Worm (Caenorhabditis elegans) whole organism, L1 larva: ENCODE measurements around the gene osm-10.

Experiments
- C04F5.9 ChIP-seq: sonication (generic microtip); optimal IDR thresholded peaks from 2 replicates; lab custom pipeline; 2016; ENCODE audit warnings: missing genetic modification characterization, missing compliant biosample characterization
- C34B4.2 ChIP-seq: sonication (generic microtip); optimal IDR thresholded peaks from 2 replicates; lab custom pipeline; 2017; ENCODE audit warnings: mild to moderate bottlenecking, missing genetic modification characterization, missing compliant biosample characterization
- Y116A8C.19 ChIP-seq: sonication (generic microtip); optimal IDR thresholded peaks from 2 replicates; lab custom pipeline; 2016; ENCODE audit warnings: missing compliant biosample characterization, missing genetic modification characterization, borderline replicate concordance
- aha-1 ChIP-seq: fragments of 150-350 bp; optimal IDR thresholded peaks from 2 replicates; lab custom pipeline; 2014; ENCODE audit warnings: missing biosample characterization, missing genetic modification characterization
- alr-1 ChIP-seq: fragments of 200-800 bp; sonication (Bioruptor generic); optimal IDR thresholded peaks from 2 replicates; lab custom pipeline; 2018; ENCODE audit warnings: borderline replicate concordance, mild to moderate bottlenecking, missing genetic modification characterization, missing compliant biosample characterization
- aly-2 ChIP-seq: fragments of 150-350 bp; optimal IDR thresholded peaks from 2 replicates; lab custom pipeline; 2014; ENCODE audit warnings: missing biosample characterization, missing genetic modification characterization
- ceh-63 ChIP-seq: fragments of 200-800 bp; sonication (Bioruptor generic); optimal IDR thresholded peaks from 2 replicates; lab custom pipeline; 2018; ENCODE audit warnings: mild to moderate bottlenecking, missing genetic modification characterization, missing compliant biosample characterization
- ceh-90 ChIP-seq: sonication (generic microtip); optimal IDR thresholded peaks from 2 replicates; lab custom pipeline; 2016; ENCODE audit warnings: missing genetic modification characterization, missing compliant biosample characterization
- ces-1 ChIP-seq: fragments of 150-350 bp; optimal IDR thresholded peaks from 2 replicates; lab custom pipeline; 2014; ENCODE audit warnings: missing biosample characterization, missing genetic modification reagents, missing genetic modification characterization
- egl-27 ChIP-seq, 2 experiments: fragments of 150-350 bp in 1 of 2; sonication (generic microtip); optimal IDR thresholded peaks; 3 replicates each; lab custom pipeline; 2017 to 2018; ENCODE audit warnings: missing biosample characterization in 2 of 2, missing genetic modification characterization in 2 of 2, missing genetic modification reagents in 2 of 2
- elt-3 ChIP-seq, 6 experiments: fragments of 150-350 bp in 1 of 6; sonication (generic microtip); optimal IDR thresholded peaks; 2 replicates each; lab custom pipeline; 2017 to 2018; ENCODE audit warnings: missing biosample characterization in 6 of 6, missing genetic modification characterization in 6 of 6, inconsistent platforms in 1 of 6
- fkh-10 ChIP-seq: sonication (generic microtip); optimal IDR thresholded peaks from 2 replicates; lab custom pipeline; 2017; ENCODE audit warnings: missing biosample characterization, missing genetic modification reagents, missing genetic modification characterization
- fkh-8 ChIP-seq: sonication (generic microtip); optimal IDR thresholded peaks from 2 replicates; lab custom pipeline; 2016; ENCODE audit warnings: mild to moderate bottlenecking, missing genetic modification characterization, missing compliant biosample characterization
- fos-1 ChIP-seq: fragments of 150-350 bp; optimal IDR thresholded peaks from 2 replicates; lab custom pipeline; 2014; ENCODE audit warnings: missing biosample characterization, missing genetic modification characterization
- hlh-17 ChIP-seq: fragments of 200-800 bp; sonication (Bioruptor generic); optimal IDR thresholded peaks from 2 replicates; lab custom pipeline; 2018; ENCODE audit warnings: missing genetic modification characterization, mild to moderate bottlenecking, missing compliant biosample characterization, moderate library complexity, borderline replicate concordance
- hpl-2 ChIP-seq: fragments of 150-350 bp; optimal IDR thresholded peaks from 2 replicates; lab custom pipeline; 2014; ENCODE audit warnings: missing biosample characterization, missing genetic modification reagents, missing genetic modification characterization
- irx-1 ChIP-seq: sonication (generic microtip); optimal IDR thresholded peaks from 2 replicates; lab custom pipeline; 2016; ENCODE audit warnings: missing genetic modification characterization, missing compliant biosample characterization
- lin-15B ChIP-seq: fragments of 150-350 bp; sonication (generic microtip); optimal IDR thresholded peaks from 3 replicates; lab custom pipeline; 2014; ENCODE audit warnings: missing biosample characterization, missing genetic modification characterization
- lin-35 ChIP-seq, 2 experiments: fragments of 150-350 bp; optimal IDR thresholded peaks; 2 replicates each; lab custom pipeline; 2014; ENCODE audit warnings: missing biosample characterization in 2 of 2, missing genetic modification characterization in 2 of 2, missing genetic modification reagents in 2 of 2
- lin-39 ChIP-seq: fragments of 150-350 bp; optimal IDR thresholded peaks from 2 replicates; lab custom pipeline; 2014; ENCODE audit warnings: missing biosample characterization, missing genetic modification reagents, missing genetic modification characterization
- lir-3 ChIP-seq: sonication (generic microtip); optimal IDR thresholded peaks from 2 replicates; lab custom pipeline; 2016; ENCODE audit warnings: mild to moderate bottlenecking, missing genetic modification characterization, moderate library complexity, missing compliant biosample characterization; ENCODE audit not compliant: poor library complexity
- lsy-2 ChIP-seq, 2 experiments: fragments of 150-350 bp; optimal IDR thresholded peaks; 2 replicates each; lab custom pipeline; 2014; ENCODE audit warnings: missing biosample characterization in 2 of 2, missing genetic modification characterization in 2 of 2
- mab-9 ChIP-seq: fragments of 200-800 bp; sonication (Bioruptor generic); IDR thresholded peaks from 2 replicates; pipeline ENCODE4 v1.3.6; 2022; ENCODE audit warnings: missing genetic modification reagents, missing genetic modification characterization, missing compliant biosample characterization
- mdl-1 ChIP-seq, 2 experiments: fragments of 150-350 bp; optimal IDR thresholded peaks; 2 replicates each; lab custom pipeline; 2014 to 2017; ENCODE audit warnings: missing biosample characterization in 2 of 2, missing genetic modification characterization in 2 of 2, inconsistent platforms in 1 of 2
- mep-1 ChIP-seq: fragments of 150-350 bp; optimal IDR thresholded peaks from 2 replicates; lab custom pipeline; 2014; ENCODE audit warnings: missing biosample characterization, missing genetic modification characterization
- nhr-19 ChIP-seq: fragments of 200-800 bp; sonication (Bioruptor generic); conservative IDR thresholded peaks from 2 replicates; pipeline ENCODE4 v1.3.6; 2022; ENCODE audit warnings: missing genetic modification characterization, missing compliant biosample characterization
- nhr-20 ChIP-seq: sonication (generic microtip); optimal IDR thresholded peaks from 2 replicates; lab custom pipeline; 2016; ENCODE audit warnings: mild to moderate bottlenecking, missing genetic modification characterization, missing compliant biosample characterization
- nhr-28 ChIP-seq: fragments of 150-350 bp; optimal IDR thresholded peaks from 2 replicates; lab custom pipeline; 2014; ENCODE audit warnings: missing biosample characterization, missing genetic modification characterization
- nhr-71 ChIP-seq: sonication (generic microtip); optimal IDR thresholded peaks from 2 replicates; lab custom pipeline; 2016; ENCODE audit warnings: mild to moderate bottlenecking, missing genetic modification characterization, moderate library complexity, missing compliant biosample characterization
- nhr-77 ChIP-seq: fragments of 150-350 bp; optimal IDR thresholded peaks from 2 replicates; lab custom pipeline; 2014; ENCODE audit warnings: missing biosample characterization, missing genetic modification characterization
- nhr-90 ChIP-seq: sonication (generic microtip); optimal IDR thresholded peaks from 2 replicates; lab custom pipeline; 2016; ENCODE audit warnings: mild to moderate bottlenecking, missing genetic modification characterization, missing compliant biosample characterization; ENCODE audit not compliant: poor library complexity
- pag-3 ChIP-seq: sonication (generic microtip); optimal IDR thresholded peaks from 2 replicates; lab custom pipeline; 2017; ENCODE audit warnings: missing genetic modification characterization, mild to moderate bottlenecking, missing compliant biosample characterization, antibody characterized with exemption, borderline replicate concordance; ENCODE audit not compliant: insufficient read depth
- snpc-4 ChIP-seq: fragments of 150-350 bp; optimal IDR thresholded peaks from 2 replicates; lab custom pipeline; 2014; ENCODE audit warnings: missing biosample characterization, missing genetic modification characterization
- sox-4 ChIP-seq: sonication (generic microtip); optimal IDR thresholded peaks from 2 replicates; lab custom pipeline; 2016; ENCODE audit warnings: missing genetic modification characterization, missing compliant biosample characterization
- sptf-1 ChIP-seq: fragments of 150-350 bp; optimal IDR thresholded peaks from 2 replicates; lab custom pipeline; 2014; ENCODE audit warnings: missing biosample characterization, missing genetic modification characterization
- sup-37 ChIP-seq: fragments of 200-800 bp; sonication (Bioruptor generic); optimal IDR thresholded peaks from 2 replicates; lab custom pipeline; 2018; ENCODE audit warnings: mild to moderate bottlenecking, missing genetic modification characterization, missing compliant biosample characterization
- tbx-2 ChIP-seq: sonication (generic microtip); optimal IDR thresholded peaks from 2 replicates; lab custom pipeline; 2016; ENCODE audit warnings: missing genetic modification characterization, missing compliant biosample characterization
- tlp-1 ChIP-seq: fragments of 150-350 bp; optimal IDR thresholded peaks from 2 replicates; lab custom pipeline; 2014; ENCODE audit warnings: missing biosample characterization, missing genetic modification characterization
- unc-30 ChIP-seq: sonication (generic microtip); optimal IDR thresholded peaks from 2 replicates; lab custom pipeline; 2017; ENCODE audit warnings: missing biosample characterization, missing genetic modification characterization
- unc-62 ChIP-seq: fragments of 150-350 bp; optimal IDR thresholded peaks from 2 replicates; lab custom pipeline; 2014; ENCODE audit warnings: missing biosample characterization, missing genetic modification reagents, missing genetic modification characterization
- unc-86 ChIP-seq: sonication (generic microtip); optimal IDR thresholded peaks from 2 replicates; lab custom pipeline; 2016; ENCODE audit warnings: missing genetic modification characterization, missing compliant biosample characterization
- unc-98 ChIP-seq: fragments of 200-800 bp; sonication (Bioruptor generic); IDR thresholded peaks from 2 replicates; pipeline ENCODE4 v1.3.6; 2022; ENCODE audit warnings: missing genetic modification characterization, missing compliant biosample characterization
- vab-15 ChIP-seq: sonication (generic microtip); optimal IDR thresholded peaks from 2 replicates; lab custom pipeline; 2017; ENCODE audit warnings: missing genotype, mild to moderate bottlenecking, missing genetic modification characterization, missing compliant biosample characterization
- zag-1 ChIP-seq: fragments of 150-350 bp; optimal IDR thresholded peaks from 2 replicates; lab custom pipeline; 2014; ENCODE audit warnings: missing biosample characterization, missing genetic modification characterization
- zip-4 ChIP-seq: fragments of 200-800 bp; sonication (Bioruptor generic); optimal IDR thresholded peaks from 2 replicates; lab custom pipeline; 2018; ENCODE audit warnings: mild to moderate bottlenecking, missing genetic modification characterization, moderate library complexity, missing compliant biosample characterization
- ztf-11 ChIP-seq, 2 experiments: sonication (generic microtip); optimal IDR thresholded peaks; 2 replicates each; lab custom pipeline; 2016 to 2017; ENCODE audit warnings: missing genetic modification characterization in 2 of 2, missing biosample characterization in 1 of 2, missing compliant biosample characterization in 1 of 2

osm-10 gene

DNA sequence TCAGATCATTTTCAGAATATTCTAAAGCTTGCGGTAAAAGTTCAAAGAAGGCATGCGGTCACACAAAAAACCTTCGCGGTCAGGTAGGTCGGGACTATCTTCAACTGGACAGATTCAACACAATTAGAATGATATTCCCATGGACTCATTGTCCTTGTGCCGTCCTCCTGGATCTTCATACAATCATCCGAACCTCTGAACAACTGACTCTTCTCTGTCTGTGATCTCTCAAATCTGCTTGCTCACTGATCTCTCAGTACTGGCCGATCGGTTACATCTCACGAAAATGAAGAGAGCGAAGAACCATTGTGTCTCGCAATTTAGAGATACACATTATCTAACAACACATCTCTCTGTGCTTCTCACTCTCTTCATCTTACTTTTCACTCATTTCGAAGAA is 27.5 kb upstream of the osm-10 start (continued):
- no peak for TF ChIP-seq fkh-10
- no peak for TF ChIP-seq unc-30 (tag; lab: Kevin White, UChicago)
- no peak for TF ChIP-seq lin-15B (tag; lab: Kevin White, UChicago)
- TF ChIP-seq nhr-28 (tag; lab: Kevin White, UChicago): no peak
- TF ChIP-seq tbx-2 (tag; lab: Kevin White, UChicago): no peak
- TF ChIP-seq egl-27 (tag; optimal IDR thresholded peaks at IDR 0.05; lab: Kevin White, UChicago): no peak
- peak; percentile 49 for TF ChIP-seq nhr-71 (tag; lab: Kevin White, UChicago)
- no peak for TF ChIP-seq lir-3 (tag; lab: Kevin White, UChicago)
- no peak for TF ChIP-seq mep-1 (tag; lab: Kevin White, UChicago)
- TF ChIP-seq vab-15 (tag; lab: Kevin White, UChicago): no peak
- TF ChIP-seq nhr-20 (tag; lab: Kevin White, UChicago): no peak
- TF ChIP-seq lsy-2 (tag; optimal IDR thresholded peaks at IDR 0.05; lab: Kevin White, UChicago): peak in 1 of 2 experiments; percentile 41

DNA sequence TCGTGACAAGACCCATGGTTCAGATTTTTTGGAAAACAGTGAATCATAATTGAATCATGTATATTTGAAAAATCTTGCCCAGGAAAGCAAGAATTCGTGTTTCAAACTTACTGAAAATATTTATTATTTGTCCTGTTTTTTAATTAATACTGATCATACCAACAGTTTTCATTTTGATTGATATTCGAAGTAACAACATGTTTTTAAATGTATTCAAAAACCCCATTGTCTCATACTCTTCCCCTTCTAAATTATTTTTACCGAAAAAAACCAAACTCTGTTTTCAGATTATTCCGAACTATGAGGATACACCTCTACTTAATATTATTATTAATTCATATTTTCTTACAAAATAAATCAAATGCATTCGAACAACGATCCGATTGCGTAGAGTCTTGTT is 26.9 kb upstream of the osm-10 start, which contains the start of gene R151.1:
Gene R151.1, plus strand, starts transcription at position 301 of the 400 bp plus-strand sequence.
- no peak for TF ChIP-seq nhr-28 (tag; lab: Kevin White, UChicago)
- no peak for TF ChIP-seq fkh-10
- no peak for TF ChIP-seq fos-1
- TF ChIP-seq snpc-4 (tag; lab: Kevin White, UChicago): no peak
- no peak for TF ChIP-seq mab-9 (GFP tag; lab: Robert Waterston, UW)
- TF ChIP-seq aha-1 (tag; lab: Kevin White, UChicago): no peak
- TF ChIP-seq egl-27 (tag; optimal IDR thresholded peaks at IDR 0.05; lab: Kevin White, UChicago): no peak
- TF ChIP-seq sox-4 (tag; lab: Kevin White, UChicago): no peak
- TF ChIP-seq mdl-1 (tag; optimal IDR thresholded peaks at IDR 0.05; lab: Kevin White, UChicago): no peak
- no peak for TF ChIP-seq Y116A8C.19 (tag; lab: Kevin White, UChicago)
- TF ChIP-seq ces-1 (GFP tag; lab: Kevin White, UChicago): no peak
- no peak for TF ChIP-seq nhr-71 (tag; lab: Kevin White, UChicago)
- no peak for TF ChIP-seq ztf-11 (tag; optimal IDR thresholded peaks at IDR 0.05; lab: Kevin White, UChicago)
- TF ChIP-seq, all 84 proteins: peak for 0

DNA sequence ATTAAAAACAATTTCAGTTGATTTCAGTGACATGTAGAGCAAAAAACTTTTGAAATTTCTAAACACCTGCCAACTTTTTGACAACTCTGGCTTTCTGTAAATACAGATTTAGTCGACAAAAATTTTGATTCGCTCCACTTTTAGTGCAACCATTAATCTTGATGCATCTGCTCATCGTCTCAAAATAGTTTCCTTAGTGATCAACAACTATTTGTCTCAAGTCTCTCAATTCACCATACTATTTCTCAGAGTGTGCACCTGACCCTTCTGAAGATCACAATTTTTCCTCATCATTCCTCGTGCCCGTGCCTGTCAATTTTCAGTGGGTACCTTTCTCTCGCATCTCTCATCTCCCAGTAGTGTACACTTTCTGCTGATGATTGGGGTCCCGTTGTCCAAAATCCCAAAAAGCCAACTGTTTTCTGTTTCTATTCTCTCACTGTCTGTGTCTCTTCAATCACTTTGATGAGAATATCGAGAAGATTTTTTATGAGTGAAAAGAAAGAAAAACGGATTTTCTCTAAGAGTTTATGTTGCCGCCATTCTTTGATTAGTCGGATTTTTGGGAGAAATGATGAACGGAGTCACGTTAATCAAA is 26.1 kb upstream of the osm-10 start:
- TF ChIP-seq tlp-1: no peak
- peak; percentile 94 for TF ChIP-seq nhr-71 (tag; lab: Kevin White, UChicago)
- TF ChIP-seq fos-1: no peak
- no peak for TF ChIP-seq aly-2
- no peak for TF ChIP-seq ceh-90
- no peak for TF ChIP-seq irx-1 (tag; lab: Kevin White, UChicago)
- TF ChIP-seq ceh-63: no peak
- peak; percentile 67 for TF ChIP-seq unc-98
- TF ChIP-seq C04F5.9 (tag; lab: Kevin White, UChicago): no peak
- TF ChIP-seq mab-9 (GFP tag; lab: Robert Waterston, UW): no peak
- TF ChIP-seq lin-39 (tag; lab: Kevin White, UChicago): peak; percentile 63
- TF ChIP-seq nhr-90 (tag; lab: Kevin White, UChicago): no peak
- no peak for TF ChIP-seq egl-27 (tag; optimal IDR thresholded peaks at IDR 0.05; lab: Kevin White, UChicago)
- no peak for TF ChIP-seq nhr-77 (tag; lab: Kevin White, UChicago)
- TF ChIP-seq nhr-19 (GFP tag; lab: Robert Waterston, UW): peak; percentile 79
- TF ChIP-seq alr-1 (tag; lab: Kevin White, UChicago): no peak
- TF ChIP-seq elt-3 (tag; optimal IDR thresholded peaks at IDR 0.05; lab: Kevin White, UChicago): no peak
- TF ChIP-seq ztf-11 (tag; optimal IDR thresholded peaks at IDR 0.05; lab: Kevin White, UChicago): no peak
- TF ChIP-seq zip-4: no peak
- TF ChIP-seq lsy-2 (tag; optimal IDR thresholded peaks at IDR 0.05; lab: Kevin White, UChicago): peak; percentile 76 to 80
- no peak for TF ChIP-seq fkh-8 (tag; lab: Kevin White, UChicago)
- TF ChIP-seq hpl-2 (GFP tag; lab: Kevin White, UChicago): no peak
- TF ChIP-seq aha-1 (tag; lab: Kevin White, UChicago): no peak
- TF ChIP-seq sptf-1 (tag; lab: Kevin White, UChicago): no peak
- TF ChIP-seq unc-62: no peak
- TF ChIP-seq sup-37 (GFP tag; lab: Kevin White, UChicago): peak; percentile 46
- TF ChIP-seq hlh-17 (GFP tag; lab: Kevin White, UChicago): no peak
- TF ChIP-seq lin-35 (GFP tag; optimal IDR thresholded peaks at IDR 0.05; lab: Kevin White, UChicago): peak in 1 of 2 experiments; percentile 6
- no peak for TF ChIP-seq unc-30 (tag; lab: Kevin White, UChicago)
- no peak for TF ChIP-seq zag-1 (tag; lab: Kevin White, UChicago)
- TF ChIP-seq C34B4.2 (tag; lab: Kevin White, UChicago): no peak
- TF ChIP-seq unc-86 (tag; lab: Kevin White, UChicago): no peak
- no peak for TF ChIP-seq pag-3 (tag; lab: Kevin White, UChicago)
